Worm (Caenorhabditis elegans) whole organism, late embryonic: ENCODE results near the gene fbxa-3.

Experiments used
- ama-1 ChIP-seq: fragments of 150-350 bp; optimal IDR thresholded peaks from 2 replicates; lab custom pipeline; 2014
- ceh-48 ChIP-seq: sonication (generic microtip); optimal IDR thresholded peaks from 2 replicates; lab custom pipeline; 2016; ENCODE audit warnings: missing genetic modification characterization, inconsistent platforms, missing compliant biosample characterization
- che-1 ChIP-seq: sonication (generic microtip); optimal IDR thresholded peaks from 2 replicates; lab custom pipeline; 2016; ENCODE audit warnings: mild to moderate bottlenecking, missing genetic modification characterization, missing compliant biosample characterization
- fax-1 ChIP-seq: sonication (generic microtip); optimal IDR thresholded peaks from 2 replicates; lab custom pipeline; 2016; ENCODE audit warnings: missing genotype, missing genetic modification characterization, missing compliant biosample characterization
- fkh-10 ChIP-seq: fragments of 150-350 bp; optimal IDR thresholded peaks from 2 replicates; lab custom pipeline; 2014; ENCODE audit warnings: missing biosample characterization, missing genetic modification reagents, missing genetic modification characterization
- nfya-1 ChIP-seq: sonication (generic microtip); optimal IDR thresholded peaks from 2 replicates; lab custom pipeline; 2017; ENCODE audit warnings: missing genetic modification characterization, mild to moderate bottlenecking, missing compliant biosample characterization, antibody characterized with exemption, moderate library complexity
- nhr-11 ChIP-seq: fragments of 150-350 bp; optimal IDR thresholded peaks from 2 replicates; lab custom pipeline; 2014; ENCODE audit warnings: missing biosample characterization, missing genetic modification characterization
- odd-2 ChIP-seq: sonication (generic microtip); optimal IDR thresholded peaks from 2 replicates; lab custom pipeline; 2017; ENCODE audit warnings: antibody characterized with exemption, mild to moderate bottlenecking, missing genetic modification characterization, missing compliant biosample characterization
- pax-1 ChIP-seq: fragments of 150-350 bp; optimal IDR thresholded peaks from 2 replicates; lab custom pipeline; 2014; ENCODE audit warnings: missing biosample characterization, missing genetic modification characterization

DNA sequence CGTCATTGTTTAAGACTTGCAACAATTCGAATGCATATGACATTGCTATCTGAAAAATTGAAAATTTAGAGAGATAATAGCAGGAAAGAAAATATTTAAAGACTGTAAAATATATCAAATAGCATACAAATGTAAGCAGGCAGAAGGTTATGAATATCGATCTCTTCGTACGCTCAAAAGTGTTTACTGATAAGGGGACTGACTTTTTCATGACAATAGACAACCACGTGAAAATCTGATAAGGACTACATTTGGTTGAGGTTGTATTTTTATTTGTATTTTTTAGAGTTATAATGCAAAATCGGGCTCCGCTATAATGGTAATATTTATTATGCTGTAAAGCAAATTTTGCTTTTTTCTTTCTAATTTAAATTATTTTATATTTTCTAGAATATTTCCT is 22.2 kb upstream of the fbxa-3 start, which contains the start of the genes C52E2.5 and C52E2.4:
- TF ChIP-seq nhr-11 (tag; lab: Kevin White, UChicago), result no peak
- TF ChIP-seq fkh-10, result no peak
- no peak for TF ChIP-seq ceh-48 (tag; lab: Kevin White, UChicago)
- TF ChIP-seq nfya-1, result no peak
- no peak for TF ChIP-seq ama-1 (lab: Kevin White, UChicago)
- TF ChIP-seq pax-1 (tag; lab: Kevin White, UChicago), result no peak
- no peak for TF ChIP-seq fax-1 (tag; lab: Kevin White, UChicago)
- no peak for TF ChIP-seq odd-2 (tag; lab: Kevin White, UChicago)
- TF ChIP-seq che-1, result no peak
